Worm (Caenorhabditis elegans): Measurements from ENCODE around the gene gldi-8.

gldi-8 gene

ce11 chrIII:12599672-12600071 lies at the start of gene gldi-8:
gldi-8 (minus strand) TSS chrIII:12599729.
- no peak for TF ChIP-seq unc-62 (GFP tag; optimal IDR thresholded peaks at IDR 0.05)

ce11 chrIII:12644669-12645068 lies 45.1 kb upstream of the gldi-8 start:
- no peak for TF ChIP-seq unc-62 (GFP tag; optimal IDR thresholded peaks at IDR 0.05)

DNA sequence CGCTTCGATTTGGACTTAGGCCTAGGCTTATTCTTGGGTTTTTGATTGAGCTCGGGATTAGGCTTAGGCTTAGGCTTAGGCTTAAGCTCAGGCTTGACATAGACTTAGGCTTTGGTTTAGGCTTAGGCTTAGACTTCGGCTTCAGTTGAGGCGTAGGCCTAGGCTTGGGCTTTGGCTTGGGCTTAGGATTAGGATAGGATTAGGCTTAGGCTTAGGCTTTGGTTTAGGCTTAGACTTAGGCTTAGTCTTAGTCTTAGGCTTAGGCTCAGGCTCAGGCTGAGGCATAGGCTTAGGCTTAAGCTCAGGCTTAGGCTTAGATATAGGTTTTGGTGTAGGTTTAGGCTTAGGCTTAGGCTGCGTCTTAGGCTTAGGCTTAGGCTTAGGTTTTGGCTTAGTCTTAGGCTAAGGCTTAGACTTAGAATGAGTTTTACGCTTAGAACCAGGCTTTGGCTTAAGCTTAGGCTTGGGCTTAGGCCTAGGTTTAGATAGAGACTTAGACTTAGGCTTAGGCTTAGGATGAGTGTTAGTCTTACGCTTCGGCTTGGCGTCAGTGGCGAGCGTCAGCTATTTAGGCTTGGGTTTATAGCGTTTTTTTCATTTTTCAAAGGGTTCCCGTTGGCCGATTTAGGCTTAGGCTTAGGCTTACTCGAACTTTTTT lies 43.1 kb upstream of the gldi-8 start:
- TF ChIP-seq unc-62 (GFP tag; optimal IDR thresholded peaks at IDR 0.05): no peak

DNA sequence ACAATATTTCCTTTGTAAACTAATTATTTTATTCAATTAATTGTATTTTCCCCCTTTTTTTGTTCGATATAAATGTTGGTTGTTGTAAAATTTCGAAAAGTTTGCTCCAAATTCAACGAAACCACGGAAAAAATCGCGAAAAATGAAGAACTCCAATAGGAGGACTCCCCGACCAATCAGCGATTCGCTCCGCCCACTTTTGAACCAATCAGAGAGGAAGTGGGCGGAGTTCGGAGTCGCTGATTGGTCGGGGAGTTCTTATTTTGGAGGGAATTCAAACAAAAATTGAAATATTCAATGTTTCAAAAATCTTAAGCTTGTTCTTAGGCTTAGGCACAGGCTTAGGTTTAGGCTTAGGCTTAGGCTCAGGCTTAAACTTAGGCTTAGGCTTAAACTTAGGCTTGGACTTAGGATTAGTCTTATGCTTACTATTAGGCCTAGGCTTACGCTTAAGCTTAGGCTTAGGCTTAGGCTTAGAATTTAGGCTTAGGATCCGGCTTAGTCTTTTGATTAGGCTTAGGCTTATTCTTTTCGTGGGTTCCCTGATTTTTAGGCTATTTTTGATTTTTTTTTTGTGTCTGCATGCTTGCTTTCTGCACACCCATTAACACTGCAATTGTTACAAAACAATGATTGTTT lies 41.0 kb upstream of the gldi-8 start:
- TF ChIP-seq unc-62 (GFP tag; optimal IDR thresholded peaks at IDR 0.05): no peak

DNA sequence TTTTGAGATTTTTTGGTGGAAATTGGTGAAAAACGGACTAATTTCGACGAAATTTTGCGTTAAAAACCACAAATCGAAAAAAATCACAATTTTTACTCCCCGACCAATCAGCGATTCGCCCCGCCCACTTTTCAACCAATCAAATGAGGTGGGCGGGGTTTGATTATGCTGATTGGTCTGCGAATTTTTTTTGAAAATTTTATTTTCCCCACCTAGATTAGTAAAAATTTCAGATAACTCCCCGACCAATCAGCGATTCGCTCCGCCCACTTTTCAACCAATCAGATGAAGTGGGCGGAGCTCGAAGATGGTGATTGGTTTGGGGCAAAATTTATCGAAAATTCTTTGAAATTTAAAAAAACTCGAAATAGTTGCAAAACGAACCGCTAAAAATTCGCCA lies 39.7 kb upstream of the gldi-8 start:
- no peak for TF ChIP-seq unc-62 (GFP tag; optimal IDR thresholded peaks at IDR 0.05)

- no peak for TF ChIP-seq unc-62 (GFP tag; optimal IDR thresholded peaks at IDR 0.05)
Observed at ce11 chrIII:12638592-12638991, 39.1 kb upstream of the gldi-8 start.

DNA sequence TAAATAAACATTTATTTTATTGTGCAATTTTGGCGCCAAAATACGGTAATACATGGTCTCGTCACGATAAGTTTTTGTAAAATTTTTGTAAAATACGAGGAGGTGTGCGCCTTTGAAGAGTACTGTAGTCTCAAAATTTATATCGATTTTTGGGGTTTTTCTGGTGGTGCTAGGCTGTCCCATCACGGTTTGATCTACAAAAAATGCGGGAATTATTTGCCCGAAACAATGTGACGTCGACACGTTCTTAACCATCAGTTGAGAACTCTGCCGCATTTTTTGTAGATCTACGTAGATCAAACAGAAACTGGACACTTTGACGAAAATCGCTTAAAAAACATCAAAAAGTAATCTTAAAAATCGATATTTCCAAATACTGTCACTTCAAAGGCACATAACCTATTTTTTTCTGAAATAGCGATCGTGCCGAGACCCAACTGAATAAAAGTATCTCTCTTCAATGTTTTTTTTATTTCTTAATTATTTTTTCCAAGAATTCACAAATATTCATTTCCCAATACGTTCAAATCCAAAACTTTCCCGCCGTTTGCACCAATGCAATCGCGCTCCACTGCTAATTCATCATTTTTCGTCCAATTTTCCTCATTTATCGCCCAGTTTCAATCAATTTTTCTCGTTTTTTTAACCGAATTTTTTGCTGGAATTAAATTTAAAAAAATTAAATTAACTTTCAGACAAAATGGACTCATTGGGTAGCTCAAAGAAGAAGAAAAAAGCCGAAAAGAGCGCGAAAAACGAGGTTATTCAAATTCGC lies 26.5 kb upstream of the gldi-8 start, which contains the start of gene pqn-80:
Gene pqn-80 (plus strand): TSS at position 694 of the 775 bp plus-strand sequence.
- no peak for TF ChIP-seq unc-62 (GFP tag; optimal IDR thresholded peaks at IDR 0.05)

DNA sequence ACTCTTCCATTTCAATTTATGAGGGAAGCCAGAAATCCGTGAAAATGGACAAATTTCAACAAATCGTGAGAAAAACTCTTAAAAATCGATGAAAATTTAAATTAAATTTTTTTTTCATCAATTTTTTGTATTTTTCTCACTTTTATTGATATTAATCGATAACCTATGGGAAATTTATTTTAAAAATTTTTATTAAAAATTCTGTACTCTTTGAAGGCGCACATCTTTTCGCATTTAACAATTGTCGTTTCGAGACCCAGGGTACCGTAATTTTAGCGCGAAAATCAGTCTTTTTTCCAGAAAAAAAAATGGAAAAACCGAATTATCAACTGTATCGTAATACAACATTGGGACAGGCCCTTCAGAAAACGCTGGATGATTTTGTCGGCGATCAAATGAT lies 24.9 kb upstream of the gldi-8 start, which contains the start of gene gtf-2A2:
Gene gtf-2A2 (plus strand): TSS at position 301 of the 400 bp plus-strand sequence.
- TF ChIP-seq unc-62 (GFP tag; optimal IDR thresholded peaks at IDR 0.05): no peak

DNA sequence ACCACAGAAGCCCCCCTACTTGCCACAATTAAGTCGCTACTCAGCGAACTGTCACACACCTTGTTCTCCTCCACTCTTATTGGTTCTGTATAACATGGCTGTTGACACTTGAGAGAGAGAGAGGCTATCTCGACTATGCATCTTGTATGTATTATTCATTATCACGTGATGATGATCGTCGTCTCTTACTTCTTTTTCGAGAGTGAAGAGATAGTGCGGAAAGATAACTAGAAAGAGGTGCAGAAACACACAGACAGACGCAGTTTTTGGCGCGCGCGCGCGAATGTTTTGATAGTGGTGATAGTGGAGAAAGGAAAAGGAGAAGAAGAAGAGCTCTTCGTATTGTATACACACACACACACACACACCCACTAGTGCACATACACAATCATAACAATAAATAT lies 17.5 kb upstream of the gldi-8 start:
- TF ChIP-seq unc-62 (GFP tag; optimal IDR thresholded peaks at IDR 0.05): no peak

- TF ChIP-seq unc-62 (GFP tag; optimal IDR thresholded peaks at IDR 0.05): no peak
Observed at ce11 chrIII:12615859-12616439, 16.4 kb upstream of the gldi-8 start.

ce11 chrIII:12614669-12615451 lies 15.3 kb upstream of the gldi-8 start:
- TF ChIP-seq unc-62 (GFP tag; optimal IDR thresholded peaks at IDR 0.05): no peak

- no peak for TF ChIP-seq unc-62 (GFP tag; optimal IDR thresholded peaks at IDR 0.05)
Observed at ce11 chrIII:12614161-12614560, 14.6 kb upstream of the gldi-8 start.

DNA sequence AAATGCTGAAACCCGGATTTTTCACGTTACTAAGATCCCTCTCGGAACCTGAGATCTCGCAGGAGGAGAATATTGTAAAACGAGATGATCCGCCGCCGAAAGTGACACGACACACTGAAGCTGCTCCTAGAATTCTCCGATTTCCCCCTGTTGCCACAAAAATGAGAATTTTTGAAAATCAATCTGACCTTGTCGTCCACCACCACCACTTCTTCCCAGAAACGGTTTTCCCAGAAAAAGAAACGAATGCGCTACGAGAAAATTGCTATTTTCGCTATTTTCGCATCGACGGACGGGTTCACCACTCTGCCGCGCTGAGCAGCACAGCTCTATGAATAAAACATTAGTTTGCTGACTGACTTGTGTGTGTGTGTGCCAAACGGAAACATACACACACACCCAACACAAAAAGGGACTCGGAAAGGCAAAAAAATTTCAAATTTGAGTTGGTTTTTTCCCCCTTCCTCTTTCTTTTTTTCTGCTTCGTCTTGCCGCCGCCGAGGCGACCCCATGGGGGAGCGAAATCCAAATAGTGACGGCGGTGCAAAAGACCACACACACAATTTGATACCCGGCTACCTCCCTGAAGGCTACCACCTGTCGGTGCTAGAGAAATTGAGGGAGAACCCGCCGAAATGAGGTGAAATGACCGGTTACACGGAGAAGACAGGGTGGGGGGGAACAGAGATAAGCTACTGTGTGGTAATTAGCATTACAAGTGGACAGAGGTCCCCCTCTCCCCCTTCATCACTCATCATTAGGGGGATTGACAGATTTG lies 13.8 kb upstream of the gldi-8 start:
- no peak for TF ChIP-seq unc-62 (GFP tag; optimal IDR thresholded peaks at IDR 0.05)

- TF ChIP-seq unc-62 (GFP tag; optimal IDR thresholded peaks at IDR 0.05): peak; percentile 72
Observed at ce11 chrIII:12612519-12612935, 13.0 kb upstream of the gldi-8 start.

DNA sequence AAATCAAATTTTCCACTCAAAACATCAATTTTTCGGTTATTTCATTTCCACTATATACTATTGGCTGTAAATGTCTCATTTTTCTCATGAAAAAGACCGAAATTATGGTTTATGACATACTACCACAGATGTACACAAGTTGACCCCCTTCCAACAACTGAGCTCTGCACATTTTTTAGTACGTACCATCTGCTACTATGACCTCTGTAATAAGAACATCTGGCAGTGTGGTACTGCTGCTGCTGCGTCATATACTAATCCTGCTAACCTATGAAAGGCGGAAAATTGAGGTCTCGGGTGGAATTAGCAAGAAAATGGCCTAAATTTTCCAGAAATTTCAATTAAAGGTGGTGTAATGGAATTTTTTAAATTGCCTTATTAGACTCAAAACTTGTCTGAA lies 11.9 kb upstream of the gldi-8 start:
- no peak for TF ChIP-seq unc-62 (GFP tag; optimal IDR thresholded peaks at IDR 0.05)

All from whole organism, dauer.